Worm (Caenorhabditis elegans): ENCODE measurements around the gene T26A5.8.

ce11 chrIII:6442305-6443125, 20.1 kb downstream of the T26A5.8 start, which contains the start of gene mel-32:
- no peak for TF ChIP-seq ceh-22 (tag; optimal IDR thresholded peaks at IDR 0.05)
- no peak for TF ChIP-seq tbx-2 (tag; optimal IDR thresholded peaks at IDR 0.05)
- TF ChIP-seq ceh-48 (tag; optimal IDR thresholded peaks at IDR 0.05), result no peak
- TF ChIP-seq F13H6.1 (tag; optimal IDR thresholded peaks at IDR 0.05), result no peak
- no peak for TF ChIP-seq sox-4 (tag; optimal IDR thresholded peaks at IDR 0.05)
- TF ChIP-seq unc-55 (GFP tag; optimal IDR thresholded peaks at IDR 0.05), result no peak
- TF ChIP-seq ets-4 (tag; optimal IDR thresholded peaks at IDR 0.05), result no peak
- no peak for TF ChIP-seq unc-42 (tag; optimal IDR thresholded peaks at IDR 0.05)
- no peak for TF ChIP-seq ceh-34 (tag; optimal IDR thresholded peaks at IDR 0.05)
- no peak for TF ChIP-seq C08G9.2 (tag; optimal IDR thresholded peaks at IDR 0.05)
- TF ChIP-seq ama-1 (optimal IDR thresholded peaks at IDR 0.05), result no peak
- TF ChIP-seq ceh-9 (tag; optimal IDR thresholded peaks at IDR 0.05), result no peak
